Fruit fly (Drosophila melanogaster) whole organism, embryonic: ENCODE results near the gene yps.

Experiments used
- Adf1 ChIP-seq: fragments of 200-800 bp; sonication (Bioruptor generic); IDR thresholded peaks from 2 replicates; pipeline ENCODE4 v1.3.6; 2022; ENCODE audit warnings: missing biosample characterization, missing genetic modification characterization
- Atf6 ChIP-seq: fragments of 200-800 bp; sonication (Bioruptor generic); IDR thresholded peaks from 2 replicates; pipeline ENCODE4 v1.3.6; 2022; ENCODE audit warnings: missing biosample characterization, missing genetic modification characterization
- BEAF-32 ChIP-seq: fragments of 200-800 bp; sonication (Bioruptor generic); optimal IDR thresholded peaks from 3 replicates; lab custom pipeline; 2017; ENCODE audit warnings: missing biosample characterization, missing genetic modification characterization, mild to moderate bottlenecking, moderate library complexity, missing genetic modification reagents
- CG10366 ChIP-seq: fragments of 200-800 bp; sonication (Bioruptor generic); IDR thresholded peaks from 2 replicates; pipeline ENCODE4 v1.3.6; 2022; ENCODE audit warnings: missing biosample characterization, missing genetic modification characterization
- CG10959 ChIP-seq: fragments of 200-800 bp; sonication (Bioruptor generic); IDR thresholded peaks from 2 replicates; pipeline ENCODE4 v1.3.6; 2022; ENCODE audit warnings: missing biosample characterization, missing genetic modification characterization
- CG11085 ChIP-seq: fragments of 200-800 bp; sonication (Bioruptor generic); IDR thresholded peaks from 2 replicates; pipeline ENCODE4 v1.3.6; 2022; ENCODE audit warnings: missing biosample characterization, missing genetic modification characterization
- CG11093 ChIP-seq: fragments of 200-800 bp; sonication (Bioruptor generic); IDR thresholded peaks from 3 replicates; pipeline ENCODE4 v1.3.6; 2022; ENCODE audit warnings: missing biosample characterization, missing genetic modification characterization
- CG12391 ChIP-seq: fragments of 200-800 bp; sonication (Bioruptor generic); optimal IDR thresholded peaks from 3 replicates; lab custom pipeline; 2018; ENCODE audit warnings: missing biosample characterization, mild to moderate bottlenecking, missing genetic modification characterization, moderate library complexity
- CG13287 ChIP-seq: fragments of 200-800 bp; sonication (Bioruptor generic); IDR thresholded peaks from 2 replicates; pipeline ENCODE4 v1.3.6; 2022; ENCODE audit warnings: missing biosample characterization, missing genetic modification characterization; ENCODE audit not compliant: partially characterized antibody
- CG14860 ChIP-seq: fragments of 200-800 bp; sonication (Bioruptor generic); IDR thresholded peaks from 3 replicates; pipeline ENCODE4 v1.3.6; 2022; ENCODE audit warnings: missing biosample characterization, missing genetic modification characterization; ENCODE audit not compliant: partially characterized antibody
- CG15073 ChIP-seq: fragments of 200-800 bp; sonication (Bioruptor generic); optimal IDR thresholded peaks from 2 replicates; lab custom pipeline; 2016; ENCODE audit warnings: missing biosample characterization, missing genetic modification characterization
- CG17328 ChIP-seq: fragments of 200-800 bp; sonication (Bioruptor generic); IDR thresholded peaks from 2 replicates; pipeline ENCODE4 v1.3.6; 2022; ENCODE audit warnings: missing biosample characterization, missing genetic modification characterization
- CG1832 ChIP-seq: fragments of 200-800 bp; sonication (Bioruptor generic); optimal IDR thresholded peaks from 2 replicates; lab custom pipeline; 2017; ENCODE audit warnings: missing biosample characterization, mild to moderate bottlenecking, missing genetic modification characterization, inconsistent platforms
- CG18619 ChIP-seq: fragments of 200-800 bp; sonication (Bioruptor generic); optimal IDR thresholded peaks from 3 replicates; lab custom pipeline; 2017; ENCODE audit warnings: missing biosample characterization, mild to moderate bottlenecking, missing genetic modification characterization
- CG2889 ChIP-seq: fragments of 200-800 bp; sonication (Bioruptor generic); IDR thresholded peaks from 3 replicates; pipeline ENCODE4 v1.3.6; 2022; ENCODE audit warnings: missing biosample characterization, missing genetic modification characterization
- CG31365 ChIP-seq: fragments of 200-800 bp; sonication (Bioruptor generic); optimal IDR thresholded peaks from 2 replicates; lab custom pipeline; 2018; ENCODE audit warnings: missing biosample characterization, mild to moderate bottlenecking, missing genetic modification characterization
- CG32532 ChIP-seq: fragments of 200-800 bp; sonication (Bioruptor generic); IDR thresholded peaks from 2 replicates; pipeline ENCODE4 v1.3.6; 2022; ENCODE audit warnings: missing biosample characterization, missing genetic modification characterization
- CG3995 ChIP-seq: fragments of 200-800 bp; sonication (Bioruptor generic); optimal IDR thresholded peaks from 3 replicates; lab custom pipeline; 2016; ENCODE audit warnings: missing biosample characterization, missing genetic modification characterization
- CG43689 ChIP-seq: fragments of 200-800 bp; sonication (Bioruptor generic); IDR thresholded peaks from 2 replicates; pipeline ENCODE4 v1.3.6; 2022; ENCODE audit warnings: missing biosample characterization, missing genetic modification characterization
- CG7786 ChIP-seq: fragments of 200-800 bp; sonication (Bioruptor generic); optimal IDR thresholded peaks from 2 replicates; lab custom pipeline; 2016; ENCODE audit warnings: missing biosample characterization, missing genetic modification characterization
- CG7839 ChIP-seq: fragments of 200-800 bp; sonication (Bioruptor generic); optimal IDR thresholded peaks from 3 replicates; lab custom pipeline; 2018; ENCODE audit warnings: missing biosample characterization, mild to moderate bottlenecking, missing genetic modification characterization, moderate library complexity
- CHES-1-like ChIP-seq: fragments of 200-800 bp; sonication (Bioruptor generic); optimal IDR thresholded peaks from 2 replicates; lab custom pipeline; 2016; ENCODE audit warnings: missing biosample characterization, missing genetic modification characterization
- D ChIP-seq, 2 experiments: fragments of 200-800 bp in 1 of 2; fragments of >200 bp in 1 of 2; sonication (Bioruptor generic) in 1 of 2; optimal IDR thresholded peaks; 2 replicates in 1 of 2; 3 replicates in 1 of 2; lab custom pipeline; 2017; ENCODE audit warnings: mild to moderate bottlenecking in 1 of 2, missing biosample characterization in 1 of 2, missing genetic modification characterization in 1 of 2, missing genetic modification reagents in 1 of 2
- Dip3 ChIP-seq: fragments of 200-800 bp; sonication (Bioruptor generic); optimal IDR thresholded peaks from 3 replicates; lab custom pipeline; 2016; ENCODE audit warnings: missing biosample characterization, missing genetic modification characterization
- Dref ChIP-seq: fragments of 200-800 bp; sonication (Bioruptor generic); IDR thresholded peaks from 2 replicates; pipeline ENCODE4 v1.3.6; 2022; ENCODE audit warnings: missing biosample characterization, missing genetic modification characterization
- E2f1 ChIP-seq: fragments of 200-800 bp; sonication (Bioruptor generic); IDR thresholded peaks from 2 replicates; pipeline ENCODE4 v1.3.6; 2022; ENCODE audit warnings: missing biosample characterization, missing genetic modification characterization
- Ets97D ChIP-seq: fragments of 200-800 bp; sonication (Bioruptor generic); optimal IDR thresholded peaks from 3 replicates; lab custom pipeline; 2016; ENCODE audit warnings: missing biosample characterization, missing genetic modification characterization
- Fer3 ChIP-seq: fragments of 200-800 bp; sonication (Bioruptor generic); optimal IDR thresholded peaks from 2 replicates; lab custom pipeline; 2018; ENCODE audit warnings: missing biosample characterization, mild to moderate bottlenecking, missing genetic modification characterization, moderate library complexity
- Hr78 ChIP-seq, 2 experiments: fragments of 200-800 bp in 1 of 2; fragments of >200 bp in 1 of 2; sonication (Bioruptor generic) in 1 of 2; optimal IDR thresholded peaks; 2 replicates each; lab custom pipeline; 2017 to 2019; ENCODE audit warnings: missing biosample characterization in 2 of 2, missing genetic modification characterization in 2 of 2, mild to moderate bottlenecking in 1 of 2, moderate library complexity in 1 of 2
- Hsf ChIP-seq: fragments of 200-800 bp; sonication (Bioruptor generic); optimal IDR thresholded peaks from 3 replicates; lab custom pipeline; 2016; ENCODE audit warnings: missing biosample characterization, missing genetic modification characterization
- Jarid2 ChIP-seq: fragments of 200-800 bp; sonication (Bioruptor generic); optimal IDR thresholded peaks from 3 replicates; lab custom pipeline; 2017; ENCODE audit warnings: mild to moderate bottlenecking, missing biosample characterization, missing genetic modification reagents, missing genetic modification characterization
- NFAT ChIP-seq: fragments of 200-800 bp; sonication (Bioruptor generic); IDR thresholded peaks from 2 replicates; pipeline ENCODE4 v1.3.6; 2022; ENCODE audit warnings: missing biosample characterization, missing genetic modification characterization
- Nf-YB ChIP-seq: fragments of 200-800 bp; sonication (Bioruptor generic); optimal IDR thresholded peaks from 3 replicates; lab custom pipeline; 2019; ENCODE audit warnings: missing biosample characterization, mild to moderate bottlenecking, missing genetic modification characterization, moderate library complexity
- Rfx ChIP-seq: fragments of 200-800 bp; sonication (Bioruptor generic); IDR thresholded peaks from 2 replicates; pipeline ENCODE4 v1.3.6; 2022; ENCODE audit warnings: missing biosample characterization, missing genetic modification characterization
- Stat92E ChIP-seq, 3 experiments: fragments of >200 bp in 2 of 3; fragments of 200-800 bp in 1 of 3; sonication (Bioruptor generic) in 1 of 3; optimal IDR thresholded peaks; 2 replicates each; lab custom pipeline; 2017 to 2019; ENCODE audit warnings: missing biosample characterization in 3 of 3, missing genetic modification characterization in 3 of 3, mild to moderate bottlenecking in 1 of 3, moderate library complexity in 1 of 3
- Taf1 ChIP-seq: fragments of 200-800 bp; sonication (Bioruptor generic); IDR thresholded peaks from 2 replicates; pipeline ENCODE4 v1.3.6; 2022; ENCODE audit warnings: missing biosample characterization, missing genetic modification characterization
- cad ChIP-seq: fragments of >200 bp; optimal IDR thresholded peaks from 2 replicates; lab custom pipeline; 2017; ENCODE audit warnings: missing biosample characterization, missing genetic modification characterization
- croc ChIP-seq: fragments of 200-800 bp; sonication (Bioruptor generic); conservative IDR thresholded peaks from 3 replicates; pipeline ENCODE4 v1.3.6; 2022; ENCODE audit warnings: missing biosample characterization, missing genetic modification characterization
- gce ChIP-seq: fragments of 200-800 bp; sonication (Bioruptor generic); IDR thresholded peaks from 3 replicates; pipeline ENCODE4 v1.3.6; 2022; ENCODE audit warnings: missing biosample characterization, missing genetic modification characterization
- her ChIP-seq: fragments of 200-800 bp; sonication (Bioruptor generic); optimal IDR thresholded peaks from 2 replicates; lab custom pipeline; 2016; ENCODE audit warnings: missing biosample characterization, missing genetic modification characterization
- hkb ChIP-seq, 2 experiments: fragments of 200-800 bp in 1 of 2; fragments of >200 bp in 1 of 2; sonication (Bioruptor generic) in 1 of 2; IDR thresholded peaks in 1 of 2; optimal IDR thresholded peaks in 1 of 2; 2 replicates each; pipeline versions ENCODE4 v1.3.6 to Lab custom; 2017 to 2022; ENCODE audit warnings: missing biosample characterization in 1 of 2, missing genetic modification characterization in 1 of 2
- lmd ChIP-seq: fragments of 200-800 bp; sonication (Bioruptor generic); IDR thresholded peaks from 2 replicates; pipeline ENCODE4 v1.3.6; 2022; ENCODE audit warnings: missing biosample characterization, missing genetic modification characterization
- mld ChIP-seq: fragments of 200-800 bp; sonication (Bioruptor generic); IDR thresholded peaks from 3 replicates; pipeline ENCODE4 v1.3.6; 2022; ENCODE audit warnings: missing biosample characterization, missing genetic modification characterization; ENCODE audit not compliant: partially characterized antibody
- pum ChIP-seq: fragments of 200-800 bp; sonication (Bioruptor generic); optimal IDR thresholded peaks from 2 replicates; lab custom pipeline; 2016; ENCODE audit warnings: missing biosample characterization, missing genetic modification characterization
- ssp ChIP-seq: fragments of 200-800 bp; sonication (Bioruptor generic); IDR thresholded peaks from 2 replicates; pipeline ENCODE4 v1.3.6; 2022; ENCODE audit warnings: missing biosample characterization, missing genetic modification characterization
- sug ChIP-seq: fragments of 200-800 bp; optimal IDR thresholded peaks from 2 replicates; lab custom pipeline; 2019; ENCODE audit warnings: missing biosample characterization, mild to moderate bottlenecking, missing genetic modification characterization, moderate library complexity
- wdn ChIP-seq: fragments of 200-800 bp; sonication (Bioruptor generic); IDR thresholded peaks from 2 replicates; pipeline ENCODE4 v1.3.6; 2022; ENCODE audit warnings: missing biosample characterization, missing genetic modification characterization
- wek ChIP-seq: fragments of 200-800 bp; sonication (Bioruptor generic); optimal IDR thresholded peaks from 3 replicates; lab custom pipeline; 2018; ENCODE audit warnings: missing biosample characterization, mild to moderate bottlenecking, missing genetic modification characterization, moderate library complexity
- zen ChIP-seq: fragments of 200-800 bp; sonication (Bioruptor generic); optimal IDR thresholded peaks from 3 replicates; lab custom pipeline; 2018; ENCODE audit warnings: missing biosample characterization, mild to moderate bottlenecking, missing genetic modification characterization, moderate library complexity

Gene yps

DNA sequence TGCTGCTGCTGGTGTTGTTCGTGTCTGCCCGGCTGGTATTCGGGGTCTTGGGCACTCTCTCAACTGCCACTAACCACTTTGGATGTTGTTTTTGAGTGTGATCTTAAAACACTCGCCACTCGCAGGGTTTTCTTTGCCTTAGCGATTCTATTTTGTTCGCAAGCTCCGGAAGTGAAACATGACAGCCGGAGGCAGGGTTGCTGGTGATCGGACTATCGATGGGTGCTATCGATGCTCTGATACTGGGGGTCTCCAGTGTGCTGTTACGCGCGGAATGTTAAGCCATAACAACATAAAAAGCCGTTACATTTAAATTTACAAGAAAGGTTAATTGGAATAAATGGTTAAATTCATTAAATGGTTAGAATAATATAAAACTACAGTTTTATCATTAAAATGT is at the start of gene yps (continued):
- TF ChIP-seq CHES-1-like (GFP tag; lab: Kevin White, UChicago), result peak; percentile 96
- peak; percentile 87 for TF ChIP-seq CG7839 (tag; lab: Kevin White, UChicago)
- no peak for TF ChIP-seq D (optimal IDR thresholded peaks at IDR 0.05; lab: Kevin White, UChicago)
- TF ChIP-seq D (GFP tag; optimal IDR thresholded peaks at IDR 0.05; lab: Kevin White, UChicago), result peak; percentile 89
- TF ChIP-seq Fer3 (tag; lab: Kevin White, UChicago), result peak; percentile 95
- TF ChIP-seq Nf-YB, result peak; percentile 77
- 0 out of 3 replicates have a peak, but pooled peaks have one; percentile 8 for TF ChIP-seq CG11093 (GFP tag; lab: Robert Waterston, UW)
- peak in 1 of 3 experiments; percentile 73 for TF ChIP-seq Stat92E (GFP tag; optimal IDR thresholded peaks at IDR 0.05; lab: Kevin White, UChicago)
- peak; percentile 74 for TF ChIP-seq pum (GFP tag; lab: Kevin White, UChicago)
- peak; percentile 94 for TF ChIP-seq CG12391 (tag; lab: Kevin White, UChicago)
- TF ChIP-seq Taf1 (GFP tag; lab: Robert Waterston, UW), result peak; percentile 39; the same call in 1 of the 2 replicates
- TF ChIP-seq CG13287 (GFP tag; lab: Robert Waterston, UW), result peak; percentile 84
- TF ChIP-seq Dip3, result peak; percentile 84
- peak; percentile 87 for TF ChIP-seq E2f1 (GFP tag; lab: Robert Waterston, UW)
- TF ChIP-seq Hr78 (GFP tag; optimal IDR thresholded peaks at IDR 0.05; lab: Kevin White, UChicago), result peak in 1 of 2 experiments; percentile 41
- TF ChIP-seq Adf1 (GFP tag; lab: Robert Waterston, UW), result peak; percentile 73
- TF ChIP-seq CG2889 (GFP tag; lab: Robert Waterston, UW), result peak; percentile 50; the same call in 1 of the 3 replicates
- TF ChIP-seq her (GFP tag; lab: Kevin White, UChicago), result peak; percentile 96
- peak; percentile 77 for TF ChIP-seq zen (tag; lab: Kevin White, UChicago)
- TF ChIP-seq CG3995, result peak; percentile 77
- no peak for TF ChIP-seq cad (GFP tag; lab: Kevin White, UChicago)
- peak; percentile 100 for TF ChIP-seq Ets97D (GFP tag; lab: Kevin White, UChicago)
- TF ChIP-seq CG10366 (GFP tag; lab: Robert Waterston, UW), result peak; percentile 86
- peak; percentile 88 for TF ChIP-seq wdn
- peak; percentile 94 for TF ChIP-seq Dref (GFP tag; lab: Robert Waterston, UW)
- peak; percentile 90 for TF ChIP-seq CG31365 (tag; lab: Kevin White, UChicago)
- peak; percentile 90 for TF ChIP-seq CG11085 (GFP tag; lab: Robert Waterston, UW)
- TF ChIP-seq BEAF-32, result peak; percentile 89
- TF ChIP-seq wek (GFP tag; lab: Kevin White, UChicago), result peak; percentile 96
- peak; percentile 85 for TF ChIP-seq Jarid2 (GFP tag; lab: Kevin White, UChicago)
- TF ChIP-seq croc (GFP tag; lab: Robert Waterston, UW), result peak; percentile 51; the same call in 2 of the 3 replicates
- TF ChIP-seq, all 482 proteins: peak for 439

DNA sequence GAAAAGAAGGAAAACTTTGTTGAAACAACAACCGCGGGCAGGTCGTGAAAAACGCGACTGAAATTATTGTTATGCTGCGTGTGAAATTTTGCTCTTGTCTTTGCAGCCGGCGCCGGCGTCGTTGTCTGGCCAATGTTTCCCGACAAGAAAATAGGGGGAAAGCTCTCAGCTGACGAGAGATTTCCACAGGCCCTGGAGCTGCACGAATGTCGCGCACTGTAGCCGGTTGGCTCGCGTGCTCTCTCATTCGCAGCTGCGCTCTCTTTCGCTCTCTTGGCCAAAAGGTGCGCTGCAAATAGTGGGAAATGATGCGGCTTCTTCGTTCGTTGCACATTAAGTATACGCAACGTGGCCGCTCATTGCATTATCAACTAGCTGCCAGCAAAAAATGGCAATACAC is 38.7 kb upstream of the yps start, which contains the start of gene CG9760:
Gene CG9760 (minus strand): TSS at position 43 of the 400 bp plus-strand sequence.
- TF ChIP-seq Hsf (GFP tag; lab: Kevin White, UChicago) (peak; percentile 1), CG43689 (GFP tag; lab: Robert Waterston, UW) (no peak), CG14860 (no peak), lmd (GFP tag; lab: Robert Waterston, UW) (peak; percentile 39), Atf6 (GFP tag; lab: Robert Waterston, UW) (peak; percentile 7; the same call in 1 of the 2 replicates), CG7839 (tag; lab: Kevin White, UChicago) (no peak), ssp (GFP tag; lab: Robert Waterston, UW) (0 out of 2 replicates have a peak, but pooled peaks have one; percentile 11), CG17328 (GFP tag; lab: Robert Waterston, UW) (peak; percentile 55), CG18619 (GFP tag; lab: Kevin White, UChicago) (no peak), Rfx (GFP tag; lab: Robert Waterston, UW) (no peak), NFAT (GFP tag; lab: Robert Waterston, UW) (0 out of 2 replicates have a peak, but pooled peaks have one; percentile 12), mld (GFP tag; lab: Robert Waterston, UW) (no peak), CG15073 (GFP tag; lab: Kevin White, UChicago) (no peak), sug (no peak), CG10959 (no peak), CG1832 (GFP tag; lab: Kevin White, UChicago) (no peak), CG32532 (peak; percentile 42; the same call in 1 of the 2 replicates), hkb (optimal IDR thresholded peaks at IDR 0.05; lab: Kevin White, UChicago) (no peak), hkb (GFP tag; IDR thresholded peaks at IDR 0.05; lab: Robert Waterston, UW) (peak; percentile 65; the same call in 1 of the 2 replicates), CG7786 (no peak), gce (GFP tag; lab: Robert Waterston, UW) (0 out of 3 replicates have a peak, but pooled peaks have one; percentile 12)
